Worm (Caenorhabditis elegans) whole organism, young adult: ENCODE measurements around the gene Y60A3A.23.

Experiments
- C06A6.2 ChIP-seq: fragments of 200-800 bp; sonication (Bioruptor generic); conservative IDR thresholded peaks from 2 replicates; pipeline ENCODE4 v1.3.6; 2022; ENCODE audit warnings: missing genetic modification characterization, missing compliant biosample characterization
- C17E4.6 ChIP-seq: fragments of 200-800 bp; sonication (Bioruptor generic); IDR thresholded peaks from 2 replicates; pipeline ENCODE4 v1.3.6; 2022; ENCODE audit warnings: missing genetic modification reagents, missing genetic modification characterization, missing compliant biosample characterization
- F37B4.10 ChIP-seq: fragments of 200-800 bp; sonication (Bioruptor generic); IDR thresholded peaks from 2 replicates; pipeline ENCODE4 v1.3.6; 2022; ENCODE audit warnings: missing genetic modification characterization, missing compliant biosample characterization
- F52B5.7 ChIP-seq: sonication (generic microtip); optimal IDR thresholded peaks from 2 replicates; lab custom pipeline; 2016; ENCODE audit warnings: mild to moderate bottlenecking, missing genetic modification characterization, missing compliant biosample characterization
- F55B11.4 ChIP-seq: sonication (generic microtip); optimal IDR thresholded peaks from 2 replicates; lab custom pipeline; 2016; ENCODE audit warnings: missing compliant biosample characterization, missing genetic modification characterization, borderline replicate concordance; ENCODE audit not compliant: insufficient read depth
- F57C9.4 ChIP-seq: sonication (generic microtip); optimal IDR thresholded peaks from 2 replicates; lab custom pipeline; 2017; ENCODE audit warnings: mild to moderate bottlenecking, missing genetic modification characterization, missing compliant biosample characterization
- K12H6.12 ChIP-seq: fragments of 200-800 bp; sonication (Bioruptor generic); optimal IDR thresholded peaks from 2 replicates; lab custom pipeline; 2018; ENCODE audit warnings: mild to moderate bottlenecking, missing genetic modification characterization, missing compliant biosample characterization
- Y56A3A.18 ChIP-seq: fragments of 200-800 bp; sonication (Bioruptor generic); IDR thresholded peaks from 2 replicates; pipeline ENCODE4 v1.3.6; 2022; ENCODE audit warnings: missing genetic modification reagents, missing genetic modification characterization, missing compliant biosample characterization
- ZK185.1 ChIP-seq: sonication (generic microtip); optimal IDR thresholded peaks from 2 replicates; lab custom pipeline; 2016; ENCODE audit warnings: mild to moderate bottlenecking, missing genetic modification characterization, missing compliant biosample characterization; ENCODE audit not compliant: poor library complexity, severe bottlenecking
- akir-1 ChIP-seq: fragments of 200-800 bp; sonication (Bioruptor generic); optimal IDR thresholded peaks from 2 replicates; lab custom pipeline; 2018; ENCODE audit warnings: mild to moderate bottlenecking, missing genetic modification characterization, moderate library complexity, missing compliant biosample characterization
- attf-5 ChIP-seq: fragments of 200-800 bp; sonication (Bioruptor generic); optimal IDR thresholded peaks from 2 replicates; lab custom pipeline; 2018; ENCODE audit warnings: mild to moderate bottlenecking, missing genetic modification characterization, missing compliant biosample characterization
- bed-1 ChIP-seq: fragments of 200-800 bp; sonication (Bioruptor generic); IDR thresholded peaks from 2 replicates; pipeline ENCODE4 v1.3.6; 2022; ENCODE audit warnings: missing genetic modification reagents, missing genetic modification characterization, missing compliant biosample characterization
- bed-2 ChIP-seq: fragments of 200-800 bp; sonication (Bioruptor generic); IDR thresholded peaks from 2 replicates; pipeline ENCODE4 v1.3.6; 2022; ENCODE audit warnings: missing genetic modification reagents, missing genetic modification characterization, missing compliant biosample characterization
- cebp-1 ChIP-seq, 2 experiments: fragments of 200-800 bp in 1 of 2; sonication (Bioruptor generic) in 1 of 2; sonication (generic microtip) in 1 of 2; IDR thresholded peaks in 1 of 2; optimal IDR thresholded peaks in 1 of 2; 2 replicates each; pipeline versions ENCODE4 v1.3.6 to Lab custom; 2017 to 2022; ENCODE audit warnings: missing compliant biosample characterization in 2 of 2, missing genetic modification characterization in 2 of 2, mild to moderate bottlenecking in 1 of 2, missing genetic modification reagents in 1 of 2, moderate library complexity in 1 of 2
- ceh-27 ChIP-seq: fragments of 200-800 bp; sonication (Bioruptor generic); optimal IDR thresholded peaks from 2 replicates; lab custom pipeline; 2018; ENCODE audit warnings: mild to moderate bottlenecking, missing genetic modification characterization, moderate library complexity, missing compliant biosample characterization
- ceh-79 ChIP-seq: sonication (generic microtip); optimal IDR thresholded peaks from 2 replicates; lab custom pipeline; 2017; ENCODE audit warnings: mild to moderate bottlenecking, missing genetic modification characterization, missing compliant biosample characterization
- dpl-1 ChIP-seq: fragments of 150-350 bp; optimal IDR thresholded peaks from 2 replicates; lab custom pipeline; 2014; ENCODE audit warnings: missing biosample characterization, missing genetic modification reagents, missing genetic modification characterization
- egrh-3 ChIP-seq: fragments of 200-800 bp; sonication (Bioruptor generic); IDR thresholded peaks from 2 replicates; pipeline ENCODE4 v1.3.6; 2022; ENCODE audit warnings: missing genetic modification reagents, missing genetic modification characterization, missing compliant biosample characterization
- gei-17 ChIP-seq: fragments of 200-800 bp; sonication (Bioruptor generic); optimal IDR thresholded peaks from 2 replicates; lab custom pipeline; 2018; ENCODE audit warnings: mild to moderate bottlenecking, missing genetic modification characterization, missing compliant biosample characterization
- hmg-1.2 ChIP-seq: fragments of 200-800 bp; sonication (Bioruptor generic); IDR thresholded peaks from 2 replicates; pipeline ENCODE4 v1.3.6; 2022; ENCODE audit warnings: missing genetic modification reagents, missing genetic modification characterization, missing compliant biosample characterization
- let-607 ChIP-seq, 2 experiments: fragments of 200-800 bp in 1 of 2; sonication (Bioruptor generic) in 1 of 2; sonication (generic microtip) in 1 of 2; optimal IDR thresholded peaks; 2 replicates each; lab custom pipeline; 2016 to 2018; ENCODE audit warnings: mild to moderate bottlenecking in 2 of 2, missing compliant biosample characterization in 2 of 2, missing genetic modification characterization in 2 of 2, moderate library complexity in 2 of 2, missing genotype in 1 of 2
- lin-26 ChIP-seq: fragments of 200-800 bp; sonication (Bioruptor generic); IDR thresholded peaks from 2 replicates; pipeline ENCODE4 v1.3.6; 2022; ENCODE audit warnings: missing genetic modification reagents, missing genetic modification characterization, missing compliant biosample characterization
- lin-54 ChIP-seq: fragments of 200-800 bp; sonication (Bioruptor generic); optimal IDR thresholded peaks from 2 replicates; lab custom pipeline; 2018; ENCODE audit warnings: mild to moderate bottlenecking, missing genetic modification characterization, missing compliant biosample characterization
- lir-1 ChIP-seq: fragments of 200-800 bp; sonication (Bioruptor generic); conservative IDR thresholded peaks from 2 replicates; pipeline ENCODE4 v1.3.6; 2022; ENCODE audit warnings: missing genetic modification reagents, missing genetic modification characterization, missing compliant biosample characterization
- lsl-1 ChIP-seq: fragments of 200-800 bp; sonication (Bioruptor generic); optimal IDR thresholded peaks from 2 replicates; lab custom pipeline; 2018; ENCODE audit warnings: mild to moderate bottlenecking, missing genetic modification characterization, moderate library complexity, missing compliant biosample characterization
- mcd-1 ChIP-seq: fragments of 200-800 bp; sonication (Bioruptor generic); IDR thresholded peaks from 2 replicates; pipeline ENCODE4 v1.3.6; 2022; ENCODE audit warnings: missing genetic modification reagents, missing genetic modification characterization, missing compliant biosample characterization
- mes-4 ChIP-seq: sonication (generic microtip); optimal IDR thresholded peaks from 2 replicates; lab custom pipeline; 2016; ENCODE audit warnings: missing genotype, missing genetic modification characterization, missing compliant biosample characterization
- mxl-1 ChIP-seq: sonication (generic microtip); optimal IDR thresholded peaks from 2 replicates; lab custom pipeline; 2016; ENCODE audit warnings: missing genetic modification characterization, missing compliant biosample characterization
- nfya-1 ChIP-seq: sonication (generic microtip); optimal IDR thresholded peaks from 2 replicates; lab custom pipeline; 2017; ENCODE audit warnings: antibody characterized with exemption, missing compliant biosample characterization, missing genetic modification characterization, borderline replicate concordance; ENCODE audit not compliant: insufficient read depth
- nfyb-1 ChIP-seq: fragments of 200-800 bp; sonication (Bioruptor generic); IDR thresholded peaks from 2 replicates; pipeline ENCODE4 v1.3.6; 2022; ENCODE audit warnings: missing genetic modification reagents, missing genetic modification characterization, missing compliant biosample characterization
- nhr-120 ChIP-seq: fragments of 200-800 bp; sonication (Bioruptor generic); IDR thresholded peaks from 2 replicates; pipeline ENCODE4 v1.3.6; 2022; ENCODE audit warnings: missing genetic modification characterization, missing compliant biosample characterization
- nhr-80 ChIP-seq: sonication (generic microtip); optimal IDR thresholded peaks from 2 replicates; lab custom pipeline; 2016; ENCODE audit warnings: missing genetic modification characterization, missing compliant biosample characterization
- nhr-90 ChIP-seq: sonication (generic microtip); optimal IDR thresholded peaks from 2 replicates; lab custom pipeline; 2016; ENCODE audit warnings: missing genotype, mild to moderate bottlenecking, missing genetic modification characterization, missing compliant biosample characterization
- pha-4 ChIP-seq: fragments of 150-350 bp; sonication (generic microtip); optimal IDR thresholded peaks from 2 replicates; lab custom pipeline; 2014; ENCODE audit warnings: missing biosample characterization, missing genetic modification reagents, missing genetic modification characterization
- repo-1 ChIP-seq: sonication (generic microtip); optimal IDR thresholded peaks from 2 replicates; lab custom pipeline; 2017; ENCODE audit warnings: mild to moderate bottlenecking, missing genetic modification characterization, missing compliant biosample characterization
- sea-2 ChIP-seq: fragments of 200-800 bp; sonication (Bioruptor generic); IDR thresholded peaks from 2 replicates; pipeline ENCODE4 v1.3.6; 2022; ENCODE audit warnings: missing genetic modification characterization, missing compliant biosample characterization
- snpc-4 ChIP-seq, 5 experiments: fragments of 150-350 bp in 1 of 5; sonication (generic microtip) in 4 of 5; optimal IDR thresholded peaks; 2 replicates each; lab custom pipeline; 2014 to 2018; ENCODE audit warnings: missing genetic modification characterization in 5 of 5, missing biosample characterization in 3 of 5, antibody characterized with exemption in 2 of 5, mild to moderate bottlenecking in 2 of 5, missing compliant biosample characterization in 2 of 5, missing genotype in 2 of 5, moderate library complexity in 2 of 5, missing genetic modification reagents in 1 of 5
- sptf-2 ChIP-seq: fragments of 200-800 bp; sonication (Bioruptor generic); optimal IDR thresholded peaks from 2 replicates; lab custom pipeline; 2018; ENCODE audit warnings: mild to moderate bottlenecking, missing genetic modification characterization, missing compliant biosample characterization
- tbx-9 ChIP-seq: sonication (generic microtip); optimal IDR thresholded peaks from 2 replicates; lab custom pipeline; 2016; ENCODE audit warnings: borderline replicate concordance, missing genetic modification characterization, inconsistent platforms, missing compliant biosample characterization
- zim-3 ChIP-seq: sonication (generic microtip); optimal IDR thresholded peaks from 2 replicates; lab custom pipeline; 2017; ENCODE audit warnings: mild to moderate bottlenecking, missing genetic modification characterization, moderate library complexity, missing compliant biosample characterization
- ztf-3 ChIP-seq: fragments of 200-800 bp; sonication (Bioruptor generic); optimal IDR thresholded peaks from 2 replicates; lab custom pipeline; 2018; ENCODE audit warnings: mild to moderate bottlenecking, missing genetic modification characterization, missing compliant biosample characterization
- ztf-6 ChIP-seq: fragments of 200-800 bp; sonication (Bioruptor generic); IDR thresholded peaks from 2 replicates; pipeline ENCODE4 v1.3.6; 2022; ENCODE audit warnings: missing genetic modification reagents, missing genetic modification characterization, missing compliant biosample characterization

Gene Y60A3A.23

ce11 chrV:19972984-19973383 is 34.6 kb upstream of the Y60A3A.23 start, which contains the start of gene srh-173:
Gene srh-173 (plus strand): TSS chrV:19973284.
- no peak for TF ChIP-seq bed-2 (GFP tag; lab: Robert Waterston, UW)
- no peak for TF ChIP-seq let-607 (tag; optimal IDR thresholded peaks at IDR 0.05; lab: Kevin White, UChicago)
- TF ChIP-seq lsl-1: no peak
- TF ChIP-seq lir-1: no peak
- no peak for TF ChIP-seq mes-4 (tag; lab: Kevin White, UChicago)
- no peak for TF ChIP-seq gei-17 (GFP tag; lab: Kevin White, UChicago)
- TF ChIP-seq ZK185.1: no peak
- no peak for TF ChIP-seq nfyb-1 (GFP tag; lab: Robert Waterston, UW)
- TF ChIP-seq sptf-2 (GFP tag; lab: Kevin White, UChicago): no peak
- TF ChIP-seq F52B5.7 (tag; lab: Kevin White, UChicago): no peak
- no peak for TF ChIP-seq C17E4.6 (GFP tag; lab: Robert Waterston, UW)

DNA sequence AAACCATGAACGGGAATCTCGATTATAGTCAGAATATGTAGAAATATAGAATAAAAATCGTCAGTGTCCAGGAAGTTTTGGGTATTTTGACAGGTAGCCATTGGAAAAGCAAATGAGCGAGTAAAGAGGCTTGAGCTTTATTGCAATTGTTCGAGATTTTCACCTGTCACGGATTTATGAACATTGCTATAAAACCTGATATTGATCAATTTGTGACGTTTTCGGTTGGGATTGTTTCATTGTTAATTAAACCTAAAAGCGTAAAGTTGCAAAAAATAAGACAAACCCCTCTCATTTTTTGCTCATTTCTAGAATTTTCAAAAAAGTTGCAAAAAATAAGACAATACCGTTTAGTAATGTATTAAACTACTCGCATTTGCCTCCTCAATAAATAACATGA is 29.4 kb upstream of the Y60A3A.23 start, which contains the start of gene srh-183:
TSS of gene srh-183 (minus strand) at position 101 of the 400 bp plus-strand sequence.
- TF ChIP-seq let-607 (tag; optimal IDR thresholded peaks at IDR 0.05; lab: Kevin White, UChicago) (no peak), ztf-3 (GFP tag; lab: Kevin White, UChicago) (no peak), pha-4 (tag; lab: Kevin White, UChicago) (no peak), akir-1 (GFP tag; lab: Kevin White, UChicago) (no peak), lin-26 (no peak), egrh-3 (GFP tag; lab: Robert Waterston, UW) (no peak), ceh-27 (GFP tag; lab: Kevin White, UChicago) (no peak), nhr-90 (tag; lab: Kevin White, UChicago) (no peak), lin-54 (GFP tag; lab: Kevin White, UChicago) (no peak), K12H6.12 (tag; lab: Kevin White, UChicago) (no peak), F57C9.4 (tag; lab: Kevin White, UChicago) (no peak), ztf-6 (GFP tag; lab: Robert Waterston, UW) (no peak), bed-1 (GFP tag; lab: Robert Waterston, UW) (no peak), tbx-9 (tag; lab: Kevin White, UChicago) (no peak)

DNA sequence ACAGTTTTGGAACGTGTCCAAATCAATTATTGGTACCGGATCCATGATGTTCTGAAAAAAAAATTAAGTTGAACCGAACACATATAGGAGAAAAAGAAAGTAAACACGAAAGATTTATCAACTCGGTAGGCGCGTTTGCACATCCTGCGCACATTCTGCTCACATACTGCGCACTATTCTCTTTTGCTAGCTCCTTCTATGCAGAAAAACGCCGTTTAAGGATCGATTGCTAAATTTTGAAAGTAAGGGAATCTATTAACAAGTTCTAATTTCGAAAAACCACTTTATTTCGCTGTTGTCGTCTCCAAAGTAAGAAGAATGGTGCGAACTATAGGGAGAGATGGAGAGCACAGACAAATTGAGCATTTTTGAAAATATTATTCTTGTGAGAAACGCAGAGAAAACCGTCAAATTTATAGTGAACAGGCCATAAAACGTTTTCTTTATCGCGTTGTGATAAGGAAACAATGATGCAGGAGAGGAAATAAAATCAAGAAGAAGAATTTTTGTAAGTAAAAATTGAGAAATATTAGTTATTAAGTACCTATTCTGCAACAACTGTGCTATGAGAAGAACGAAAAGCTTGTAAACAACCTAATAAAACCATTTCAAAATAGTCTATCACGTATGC is 25.6 kb upstream of the Y60A3A.23 start, which contains the start of gene Y60A3A.24:
TSS of gene Y60A3A.24 (minus strand) at position 51 of the 631 bp plus-strand sequence.
- TF ChIP-seq cebp-1 (GFP tag; IDR thresholded peaks at IDR 0.05; lab: Robert Waterston, UW) (no peak), cebp-1 (tag; optimal IDR thresholded peaks at IDR 0.05; lab: Kevin White, UChicago) (no peak), repo-1 (tag; lab: Kevin White, UChicago) (no peak), attf-5 (GFP tag; lab: Kevin White, UChicago) (peak; percentile 37), nhr-80 (peak; percentile 76), ceh-79 (tag; lab: Kevin White, UChicago) (no peak)

DNA sequence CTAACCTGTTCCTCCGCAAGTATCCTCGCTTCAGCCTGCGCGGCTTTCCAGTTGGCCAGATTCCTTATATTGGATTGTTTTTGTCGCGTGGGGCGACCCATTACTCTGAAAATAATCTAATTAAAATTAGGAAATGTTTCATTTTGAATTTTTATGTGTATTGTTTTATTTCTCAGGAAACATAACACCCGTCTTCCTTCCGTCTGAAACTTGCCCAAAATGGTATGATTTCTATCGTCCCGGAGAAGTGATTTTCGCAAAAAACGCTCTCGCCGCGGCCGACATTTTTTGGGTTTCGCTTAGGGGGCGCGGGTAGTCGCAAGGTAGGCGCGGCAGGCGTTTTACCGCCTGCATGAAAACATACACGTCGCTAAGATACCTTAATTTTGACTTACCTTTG is 21.4 kb upstream of the Y60A3A.23 start, which contains the start of gene clec-260:
TSS of gene clec-260 (minus strand) at position 101 of the 400 bp plus-strand sequence.
- TF ChIP-seq lin-54 (GFP tag; lab: Kevin White, UChicago) (no peak), mcd-1 (no peak), C06A6.2 (GFP tag; lab: Robert Waterston, UW) (no peak), mxl-1 (tag; lab: Kevin White, UChicago) (no peak), hmg-1.2 (no peak), tbx-9 (tag; lab: Kevin White, UChicago) (no peak), lir-1 (no peak), F55B11.4 (tag; lab: Kevin White, UChicago) (no peak), zim-3 (tag; lab: Kevin White, UChicago) (no peak), nhr-120 (GFP tag; lab: Robert Waterston, UW) (no peak), sea-2 (GFP tag; lab: Robert Waterston, UW) (no peak), nfya-1 (tag; lab: Kevin White, UChicago) (no peak), dpl-1 (GFP tag; lab: Kevin White, UChicago) (no peak), F37B4.10 (GFP tag; lab: Robert Waterston, UW) (no peak), Y56A3A.18 (GFP tag; lab: Robert Waterston, UW) (no peak), snpc-4 (GFP tag; optimal IDR thresholded peaks at IDR 0.05; lab: Kevin White, UChicago) (no peak), snpc-4 (tag; optimal IDR thresholded peaks at IDR 0.05; lab: Kevin White, UChicago) (no peak)
